Worm (Caenorhabditis elegans): ENCODE measurements around the gene T23B12.5.

The T23B12.5 gene

DNA sequence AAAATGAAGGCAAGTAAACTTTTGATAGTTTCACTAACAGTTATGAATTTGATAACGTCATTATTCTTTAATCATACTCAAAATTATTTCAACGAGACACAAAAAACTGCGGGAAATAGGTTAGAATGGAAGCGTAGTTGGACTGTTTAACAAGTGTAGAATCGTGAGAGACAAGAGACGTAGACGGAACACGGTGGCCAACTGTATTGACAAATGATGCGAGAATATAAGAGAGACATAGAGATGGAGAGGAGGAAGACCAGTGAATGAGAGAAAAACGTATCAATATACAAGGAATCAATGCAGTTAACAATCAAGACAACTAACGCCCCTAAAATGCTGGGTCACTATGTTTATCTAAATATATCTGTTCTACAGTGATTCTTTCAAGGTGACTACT, 2.2 kb downstream of the T23B12.5 start:
- TF ChIP-seq dao-5 (tag; optimal IDR thresholded peaks at IDR 0.05) (no peak), him-1 (tag; optimal IDR thresholded peaks at IDR 0.05) (no peak)

DNA sequence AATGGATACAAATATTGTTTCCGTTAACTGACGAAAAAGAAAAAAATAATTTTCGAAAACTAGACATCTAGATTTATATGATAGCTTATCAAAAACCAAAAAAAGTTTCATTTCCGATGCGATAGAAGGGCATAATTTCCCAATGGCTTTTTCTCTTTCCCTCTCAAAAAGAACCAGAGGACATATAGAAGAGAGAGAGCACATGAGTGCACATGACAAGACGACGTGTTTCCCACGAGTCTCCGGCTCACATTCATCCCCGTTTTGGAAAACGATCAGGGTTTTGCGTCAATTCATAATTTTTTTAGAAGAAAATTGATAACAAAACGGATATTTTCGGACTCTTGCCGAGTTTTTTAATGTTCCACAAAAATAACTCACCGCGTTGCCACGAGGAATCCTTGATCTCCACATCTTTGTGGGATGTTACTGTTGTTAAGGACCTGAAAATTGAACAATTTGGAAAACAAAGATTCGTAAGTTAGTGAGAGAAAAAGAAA, 3.4 kb downstream of the T23B12.5 start, which contains the start of gene lmd-3:
TSS of gene lmd-3 (minus strand) at position 450 of the 500 bp plus-strand sequence.
- TF ChIP-seq dao-5 (tag; optimal IDR thresholded peaks at IDR 0.05) (no peak), W03F9.2 (tag; optimal IDR thresholded peaks at IDR 0.05) (no peak), him-1 (tag; optimal IDR thresholded peaks at IDR 0.05) (peak; percentile 14)

DNA sequence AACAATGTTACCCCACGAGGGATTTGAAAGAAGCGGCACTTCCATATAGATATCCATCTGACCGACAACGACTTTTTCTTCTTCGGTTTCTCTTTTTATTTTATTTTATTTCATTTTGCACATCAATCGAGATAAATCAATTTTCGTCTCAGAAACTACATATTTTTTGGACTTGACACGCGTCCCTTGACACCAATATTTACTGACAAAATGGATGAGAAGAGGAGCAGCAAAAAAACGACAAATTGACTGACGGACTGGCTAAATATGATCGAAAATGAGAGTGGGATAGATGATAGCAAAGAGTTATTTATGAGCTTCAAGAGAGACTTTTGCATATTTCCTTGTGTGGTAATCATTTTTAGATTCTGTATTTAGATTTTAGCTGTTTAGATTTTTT, 10.5 kb downstream of the T23B12.5 start:
- TF ChIP-seq W03F9.2 (tag; optimal IDR thresholded peaks at IDR 0.05) (no peak), him-1 (tag; optimal IDR thresholded peaks at IDR 0.05) (no peak), dao-5 (tag; optimal IDR thresholded peaks at IDR 0.05) (no peak)

DNA sequence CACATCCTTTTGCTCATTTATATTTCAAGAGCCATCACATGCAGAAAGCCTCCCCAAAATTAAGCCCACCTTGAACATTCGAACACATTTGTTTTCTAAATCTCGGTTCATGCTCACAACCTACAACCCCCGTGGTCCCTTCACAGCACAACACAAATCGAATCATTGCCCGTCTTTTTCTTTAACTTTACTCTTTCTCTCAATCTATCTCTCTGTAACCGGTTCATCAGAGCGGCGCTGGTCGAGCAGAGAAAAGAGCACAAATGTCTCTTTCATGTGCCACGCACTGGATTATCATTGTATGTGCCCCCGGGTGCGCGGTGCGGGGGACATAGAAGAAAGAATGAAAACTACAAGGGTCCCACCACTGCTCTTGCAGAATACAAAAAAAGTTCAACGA, 12.5 kb downstream of the T23B12.5 start:
- no peak for TF ChIP-seq W03F9.2 (tag; optimal IDR thresholded peaks at IDR 0.05)
- TF ChIP-seq dao-5 (tag; optimal IDR thresholded peaks at IDR 0.05), result no peak
- TF ChIP-seq him-1 (tag; optimal IDR thresholded peaks at IDR 0.05), result no peak

DNA sequence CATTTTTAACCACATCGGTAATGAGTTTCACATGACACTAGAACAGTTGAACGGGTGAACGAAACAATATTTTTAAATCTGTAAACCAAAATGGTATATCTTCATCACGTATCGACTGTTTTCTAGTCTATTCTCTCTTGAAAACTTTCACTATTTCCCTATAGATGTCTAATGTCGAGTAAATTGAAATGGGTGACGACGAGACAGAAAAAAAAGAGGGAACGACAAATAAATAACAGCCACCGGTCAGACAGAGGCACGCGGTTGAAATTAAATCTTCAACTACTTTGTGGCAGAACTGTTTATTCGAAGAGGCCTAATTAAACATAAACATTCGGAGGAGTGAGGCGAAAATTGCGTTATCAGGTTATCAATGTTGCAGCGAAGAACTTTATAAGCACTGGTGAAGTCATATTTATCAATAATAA, 13.4 kb downstream of the T23B12.5 start:
- TF ChIP-seq dao-5 (tag; optimal IDR thresholded peaks at IDR 0.05) (no peak), him-1 (tag; optimal IDR thresholded peaks at IDR 0.05) (no peak), W03F9.2 (tag; optimal IDR thresholded peaks at IDR 0.05) (no peak)

DNA sequence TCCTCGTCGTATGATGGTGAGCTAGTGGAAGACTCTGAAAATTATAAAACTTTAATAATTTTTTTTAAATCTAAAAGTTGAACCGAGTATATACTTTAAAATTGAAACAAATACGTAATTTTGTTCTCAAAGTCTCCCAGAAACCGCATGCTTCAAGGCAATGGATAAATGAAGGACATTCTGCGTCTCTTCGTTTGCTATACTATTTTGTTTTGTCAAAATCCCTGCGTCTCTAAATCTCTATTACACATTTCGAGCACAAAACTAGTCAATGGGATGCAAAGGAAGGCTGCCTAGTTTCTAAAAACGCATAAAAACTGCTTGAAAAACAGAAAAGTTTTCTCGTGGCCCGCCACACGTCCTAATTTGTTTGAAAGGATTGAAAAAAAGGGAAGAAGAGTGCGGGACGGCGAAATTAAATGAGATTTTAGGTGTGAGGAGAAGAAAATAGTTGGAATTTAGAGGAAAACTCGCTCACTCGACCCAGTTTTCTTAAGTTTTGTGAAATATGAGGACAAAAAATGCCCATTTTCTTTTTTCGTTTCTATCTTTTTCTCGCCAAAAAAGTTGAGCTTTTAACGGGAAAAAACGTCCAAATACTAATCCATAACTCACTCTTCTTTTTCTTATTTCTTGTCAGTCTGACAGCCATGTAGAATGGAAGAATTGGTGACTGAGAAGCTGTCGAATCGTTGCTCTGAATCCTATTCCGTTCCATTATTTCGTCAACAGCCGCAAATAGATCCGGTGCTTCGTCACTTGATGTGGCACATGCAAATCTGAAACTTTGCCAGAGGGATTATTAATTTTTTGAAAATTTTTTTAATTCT, 19.0 kb downstream of the T23B12.5 start:
- TF ChIP-seq him-1 (tag; optimal IDR thresholded peaks at IDR 0.05), result no peak
- no peak for TF ChIP-seq dao-5 (tag; optimal IDR thresholded peaks at IDR 0.05)
- TF ChIP-seq W03F9.2 (tag; optimal IDR thresholded peaks at IDR 0.05), result no peak

DNA sequence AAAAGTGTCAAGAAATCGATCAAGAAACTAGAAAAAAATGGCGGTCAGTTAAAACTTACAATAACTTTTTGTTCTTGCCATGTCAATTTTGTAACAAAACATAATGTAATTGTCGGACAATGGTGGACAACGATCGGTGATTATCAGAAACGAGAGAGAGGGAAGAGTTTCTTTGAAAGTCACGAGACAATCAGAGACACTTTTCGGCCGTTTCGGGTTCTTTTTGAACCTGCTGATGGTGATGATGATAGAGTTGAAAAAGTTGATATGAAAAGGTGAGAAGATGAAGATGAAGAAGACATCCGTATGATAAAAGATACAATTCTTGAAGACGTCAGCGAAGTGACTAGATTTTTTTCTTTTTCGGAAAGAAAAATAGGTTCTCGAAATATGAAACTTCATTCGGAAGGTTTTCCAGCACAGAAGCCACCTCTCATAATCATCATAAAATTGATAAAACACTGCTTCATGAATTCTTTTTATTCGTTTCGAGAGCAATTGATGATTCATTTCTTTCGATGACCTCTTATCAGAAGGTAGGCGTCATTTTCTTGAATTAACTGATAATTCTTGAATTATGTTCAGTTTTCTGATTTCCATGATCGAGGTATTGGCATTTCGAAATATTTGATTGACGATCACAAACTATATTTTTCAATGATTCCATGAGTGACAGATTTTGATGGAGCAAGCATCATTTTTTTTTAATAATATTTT, 20.9 kb downstream of the T23B12.5 start:
- TF ChIP-seq W03F9.2 (tag; optimal IDR thresholded peaks at IDR 0.05), result no peak
- no peak for TF ChIP-seq dao-5 (tag; optimal IDR thresholded peaks at IDR 0.05)
- no peak for TF ChIP-seq him-1 (tag; optimal IDR thresholded peaks at IDR 0.05)

DNA sequence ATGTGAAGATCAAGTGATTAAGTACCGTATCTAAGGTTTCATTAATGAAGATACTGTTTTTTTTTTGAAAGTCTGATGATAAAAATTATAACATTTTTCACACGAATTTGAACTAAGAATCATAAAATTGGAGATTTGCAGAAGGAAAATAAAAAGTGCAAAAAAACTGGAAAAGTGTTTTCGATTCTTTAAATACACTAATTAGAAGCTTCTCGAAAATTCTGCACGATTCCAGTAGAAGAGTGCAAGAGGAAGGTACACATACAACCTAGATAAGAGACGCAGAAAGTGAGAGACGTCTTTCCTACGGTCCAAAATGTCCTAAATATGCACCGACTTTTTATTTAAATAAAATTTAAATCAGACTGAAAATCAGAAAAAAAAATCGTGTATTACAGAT, 21.6 kb downstream of the T23B12.5 start:
- TF ChIP-seq him-1 (tag; optimal IDR thresholded peaks at IDR 0.05) (no peak), dao-5 (tag; optimal IDR thresholded peaks at IDR 0.05) (no peak), W03F9.2 (tag; optimal IDR thresholded peaks at IDR 0.05) (no peak)

DNA sequence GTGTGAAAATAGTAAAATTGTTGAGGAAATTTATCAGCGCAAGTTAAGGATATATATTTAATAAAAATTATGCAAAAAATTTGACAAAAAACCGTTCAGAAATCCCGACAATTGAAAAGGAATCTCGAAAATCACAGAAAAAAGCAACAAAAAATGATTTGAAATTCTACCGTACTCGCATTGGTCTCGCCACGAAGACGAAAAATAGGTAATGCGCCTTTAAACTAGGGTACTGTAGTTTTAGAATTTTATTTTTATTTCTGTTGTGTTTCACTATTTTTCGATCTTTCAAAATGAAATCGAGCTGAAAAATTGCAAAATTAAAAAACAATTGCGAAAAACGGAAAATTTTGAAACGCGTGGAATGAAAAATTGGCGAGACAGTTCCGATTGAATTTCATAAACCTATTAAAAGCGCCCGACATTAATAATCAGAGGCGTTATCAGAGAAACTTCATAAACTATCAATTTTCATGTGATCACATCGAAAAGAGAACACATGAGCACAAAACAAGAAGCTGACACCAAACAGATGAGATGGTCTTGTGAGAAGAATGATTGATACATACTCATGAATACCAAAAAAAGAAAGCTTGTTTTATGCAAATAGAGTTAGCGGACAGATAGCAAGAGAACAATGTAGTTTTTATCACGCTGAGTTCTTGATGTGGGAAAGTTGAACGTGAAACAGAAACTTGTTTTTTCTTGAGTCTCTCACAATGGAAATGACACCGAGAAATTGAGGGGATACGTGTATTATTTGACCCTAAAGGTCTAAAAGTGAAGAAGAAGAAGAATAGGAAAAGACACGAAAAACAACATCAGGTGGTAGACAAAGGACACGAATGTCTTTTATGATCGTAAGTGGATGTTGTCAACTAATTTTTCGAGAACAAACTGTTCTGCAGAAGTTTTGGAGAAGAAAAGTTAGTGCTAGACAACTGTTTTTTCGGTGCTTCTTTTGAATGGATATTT, 22.7 kb downstream of the T23B12.5 start:
- TF ChIP-seq W03F9.2 (tag; optimal IDR thresholded peaks at IDR 0.05) (no peak), dao-5 (tag; optimal IDR thresholded peaks at IDR 0.05) (no peak), him-1 (tag; optimal IDR thresholded peaks at IDR 0.05) (no peak)

DNA sequence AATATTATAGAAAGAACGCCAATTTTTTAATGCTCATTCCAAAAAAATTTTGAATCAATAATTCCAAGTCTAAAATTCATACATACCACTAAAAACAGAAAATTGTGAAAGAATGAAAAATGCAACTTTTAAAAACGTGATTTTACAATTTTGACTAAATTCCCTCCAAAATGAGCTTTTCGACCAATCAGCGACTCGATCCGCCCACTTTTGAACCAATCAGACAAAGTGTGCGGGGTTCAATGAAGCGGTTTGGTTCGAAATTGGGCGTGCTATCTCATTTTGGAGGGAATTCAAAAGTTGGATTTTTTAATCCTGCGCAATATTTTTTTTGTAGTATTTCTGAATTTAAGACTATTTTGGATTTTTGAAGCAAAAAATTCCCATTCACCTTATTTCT, 30.6 kb downstream of the T23B12.5 start:
- no peak for TF ChIP-seq dao-5 (tag; optimal IDR thresholded peaks at IDR 0.05)
- no peak for TF ChIP-seq W03F9.2 (tag; optimal IDR thresholded peaks at IDR 0.05)
- no peak for TF ChIP-seq him-1 (tag; optimal IDR thresholded peaks at IDR 0.05)

DNA sequence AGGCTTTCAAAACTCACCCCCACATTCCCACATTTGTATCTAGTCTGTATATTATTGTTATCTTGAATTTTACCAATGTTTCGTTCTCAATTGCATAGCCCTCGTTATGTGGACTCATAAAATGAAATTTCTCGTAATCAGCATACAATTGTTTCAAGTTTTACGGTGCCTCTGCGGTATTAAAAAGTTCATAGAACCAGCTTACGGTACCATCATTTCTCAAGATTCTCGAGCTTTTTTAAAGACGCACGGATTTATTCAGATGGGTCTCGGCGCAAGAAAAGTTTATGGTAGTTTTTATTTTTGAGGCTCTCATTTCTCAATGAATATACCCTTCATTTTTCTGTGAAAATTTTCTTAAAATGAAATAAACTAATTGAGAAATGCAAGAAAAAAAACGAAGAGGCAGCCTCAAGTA, 32.7 kb downstream of the T23B12.5 start:
- no peak for TF ChIP-seq W03F9.2 (tag; optimal IDR thresholded peaks at IDR 0.05)
- TF ChIP-seq him-1 (tag; optimal IDR thresholded peaks at IDR 0.05), result no peak
- peak; percentile 51 for TF ChIP-seq dao-5 (tag; optimal IDR thresholded peaks at IDR 0.05)

DNA sequence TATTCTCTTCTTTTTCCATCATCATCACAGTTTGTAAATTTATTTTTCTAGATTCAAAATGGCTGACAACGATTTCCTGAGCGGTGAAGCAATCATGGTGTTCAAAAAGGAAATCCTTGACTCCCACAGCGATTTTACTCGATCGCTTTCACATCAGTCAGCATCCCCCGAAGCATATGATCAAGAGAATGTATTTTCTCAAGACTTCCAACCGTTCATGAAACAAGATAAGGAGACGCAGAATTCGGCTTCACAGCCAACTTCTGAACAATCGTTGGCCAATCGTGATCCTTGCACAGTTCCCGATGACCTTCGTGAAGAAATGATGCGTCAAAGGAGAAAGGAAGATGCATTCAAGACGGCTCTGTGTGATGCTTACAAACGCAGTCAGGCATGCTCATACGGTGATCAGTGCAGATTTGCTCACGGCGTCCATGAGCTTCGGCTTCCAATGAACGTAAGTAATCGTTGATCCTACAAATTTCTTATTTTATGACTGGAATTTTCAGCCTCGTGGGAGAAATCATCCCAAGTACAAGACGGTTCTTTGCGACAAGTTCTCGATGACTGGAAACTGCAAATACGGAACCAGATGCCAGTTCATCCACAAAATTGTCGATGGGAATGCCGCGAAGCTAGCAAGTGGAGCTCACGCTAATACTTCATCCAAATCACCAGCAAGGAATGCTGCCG, 33.6 kb downstream of the T23B12.5 start, which contains the start of gene pos-1:
TSS of gene pos-1 (plus strand) at position 51 of the 693 bp plus-strand sequence.
- TF ChIP-seq him-1 (tag; optimal IDR thresholded peaks at IDR 0.05) (no peak), dao-5 (tag; optimal IDR thresholded peaks at IDR 0.05) (no peak), W03F9.2 (tag; optimal IDR thresholded peaks at IDR 0.05) (no peak)
